Fruit fly (Drosophila melanogaster) whole organism, larva: ENCODE data around the gene CG33552.

Source experiments
- noc ChIP-seq: fragments of 200-800 bp; sonication (Bioruptor generic); optimal IDR thresholded peaks from 3 replicates; lab custom pipeline; 2019; ENCODE audit warnings: missing biosample characterization, mild to moderate bottlenecking, missing genetic modification characterization, moderate library complexity

CG33552 gene

dm6 chr2L:16713929-16714328 is 31.6 kb downstream of the CG33552 start:
- no peak for TF ChIP-seq noc

- no peak for TF ChIP-seq noc
Observed at dm6 chr2L:16715133-16715833, 33.0 kb downstream of the CG33552 start.

dm6 chr2L:16715841-16716701 is 33.8 kb downstream of the CG33552 start, which contains the start of the genes Cyt-c-d and CG31808:
Cyt-c-d (plus strand) TSS chr2L:16715891.
CG31808 (minus strand) TSS chr2L:16716195.
- TF ChIP-seq noc = peak; percentile 83

- TF ChIP-seq noc = no peak
Observed at dm6 chr2L:16716771-16717170, 34.5 kb downstream of the CG33552 start.

dm6 chr2L:16718446-16719173 is 36.3 kb downstream of the CG33552 start:
- TF ChIP-seq noc = no peak

dm6 chr2L:16719643-16720515 is 37.6 kb downstream of the CG33552 start, which contains the start of gene Cyt-c-p:
Cyt-c-p (plus strand) TSS chr2L:16719932.
- TF ChIP-seq noc = peak; percentile 49

- TF ChIP-seq noc = peak; percentile 80
Observed at dm6 chr2L:16720707-16721700, 38.7 kb downstream of the CG33552 start.

- TF ChIP-seq noc = no peak
Observed at dm6 chr2L:16722596-16722995, 40.3 kb downstream of the CG33552 start.

dm6 chr2L:16727578-16728023 is 45.3 kb downstream of the CG33552 start, which contains the start of gene VhaSFD:
VhaSFD (minus strand) TSS chr2L:16727826.
- peak; percentile 53 for TF ChIP-seq noc

dm6 chr2L:16729556-16729955 is 47.3 kb downstream of the CG33552 start, which contains the start of gene Tsen2:
Tsen2 (plus strand) TSS chr2L:16729777.
- TF ChIP-seq noc = no peak

- no peak for TF ChIP-seq noc
Observed at dm6 chr2L:16730939-16731338, 48.6 kb downstream of the CG33552 start, which contains the start of gene CG17996. CG17996 (minus strand) TSS chr2L:16731039.

dm6 chr2L:16731799-16732198 is 49.5 kb downstream of the CG33552 start, which contains the start of gene Prosbeta4:
Prosbeta4 (minus strand) TSS chr2L:16732133.
- no peak for TF ChIP-seq noc

dm6 chr2L:16732338-16732892 is 50.1 kb downstream of the CG33552 start, which contains the start of gene Nubp1:
Nubp1 (plus strand) TSS chr2L:16732550.
- TF ChIP-seq noc = no peak
